Worm (Caenorhabditis elegans): ENCODE measurements around the gene R05D8.7.

ce11 chrV:2795998-2796397 is 33.0 kb upstream of the R05D8.7 start, which contains the start of gene F54E2.2:
- no peak for TF ChIP-seq nhr-11 (tag; optimal IDR thresholded peaks at IDR 0.05)
- TF ChIP-seq ama-1 (optimal IDR thresholded peaks at IDR 0.05), result no peak
- no peak for TF ChIP-seq nhr-6 (tag; optimal IDR thresholded peaks at IDR 0.05)
- no peak for TF ChIP-seq ZK337.2 (GFP tag; IDR thresholded peaks at IDR 0.05)
- TF ChIP-seq pha-4 (GFP tag; IDR thresholded peaks at IDR 0.05), result no peak
- TF ChIP-seq pha-4 (tag; optimal IDR thresholded peaks at IDR 0.05), result no peak
- no peak for TF ChIP-seq rbr-2 (tag; optimal IDR thresholded peaks at IDR 0.05)
- no peak for TF ChIP-seq duxl-1 (tag; optimal IDR thresholded peaks at IDR 0.05; ENCODE audit: poor library complexity)
- TF ChIP-seq nhr-25 (tag; optimal IDR thresholded peaks at IDR 0.05; ENCODE audit: borderline replicate concordance, insufficient read depth), result no peak
- no peak for TF ChIP-seq lin-39 (tag; optimal IDR thresholded peaks at IDR 0.05)
